Worm (Caenorhabditis elegans) whole organism, L4 larva: ENCODE results near the gene sra-26.

ENCODE experiments used
- D1046.2 ChIP-seq: fragments of 200-800 bp; sonication (Bioruptor generic); IDR thresholded peaks from 2 replicates; pipeline ENCODE4 v1.3.6; 2022; ENCODE audit warnings: missing genetic modification characterization, missing compliant biosample characterization
- F10B5.3 ChIP-seq: sonication (generic microtip); optimal IDR thresholded peaks from 2 replicates; lab custom pipeline; 2016; ENCODE audit warnings: mild to moderate bottlenecking, missing genetic modification characterization, missing compliant biosample characterization
- F44E2.7 ChIP-seq: fragments of 200-800 bp; sonication (Bioruptor generic); IDR thresholded peaks from 2 replicates; pipeline ENCODE4 v2.1.2; 2022; ENCODE audit warnings: missing genetic modification characterization, missing compliant biosample characterization
- R02D3.7 ChIP-seq: fragments of 150-350 bp; sonication (generic microtip); optimal IDR thresholded peaks from 3 replicates; lab custom pipeline; 2014; ENCODE audit warnings: missing biosample characterization, missing genetic modification characterization
- T20F7.1 ChIP-seq: fragments of 200-800 bp; sonication (Bioruptor generic); optimal IDR thresholded peaks from 2 replicates; lab custom pipeline; 2018; ENCODE audit warnings: mild to moderate bottlenecking, missing genetic modification characterization, missing compliant biosample characterization
- T26A8.4 ChIP-seq: fragments of 200-800 bp; sonication (Bioruptor generic); IDR thresholded peaks from 2 replicates; pipeline ENCODE4 v1.3.6; 2022; ENCODE audit warnings: missing genetic modification characterization, missing compliant biosample characterization
- Y105C5A.15 ChIP-seq: fragments of 200-800 bp; sonication (Bioruptor generic); IDR thresholded peaks from 2 replicates; pipeline ENCODE4 v1.3.6; 2022; ENCODE audit warnings: missing genetic modification characterization, missing compliant biosample characterization
- Y48G9A.11 ChIP-seq: fragments of 200-800 bp; sonication (Bioruptor generic); IDR thresholded peaks from 2 replicates; pipeline ENCODE4 v1.3.6; 2022; ENCODE audit warnings: missing genetic modification reagents, missing genetic modification characterization, missing compliant biosample characterization
- Y5F2A.4 ChIP-seq: fragments of 200-800 bp; sonication (Bioruptor generic); optimal IDR thresholded peaks from 2 replicates; lab custom pipeline; 2018; ENCODE audit warnings: mild to moderate bottlenecking, missing genetic modification characterization, missing compliant biosample characterization
- Y75B8A.6 ChIP-seq: fragments of 200-800 bp; sonication (Bioruptor generic); IDR thresholded peaks from 2 replicates; pipeline ENCODE4 v1.3.6; 2022; ENCODE audit warnings: missing genetic modification reagents, missing genetic modification characterization, missing compliant biosample characterization
- ZK546.5 ChIP-seq, 2 experiments: sonication (generic microtip); optimal IDR thresholded peaks; 2 replicates each; lab custom pipeline; 2017; ENCODE audit warnings: missing biosample characterization in 2 of 2, missing genetic modification characterization in 2 of 2
- aha-1 ChIP-seq: fragments of 150-350 bp; peaks from one replicate; lab custom pipeline; 2014; ENCODE audit warnings: missing biosample characterization, missing genetic modification characterization
- arid-1 ChIP-seq: fragments of 200-800 bp; sonication (Bioruptor generic); conservative IDR thresholded peaks from 2 replicates; pipeline ENCODE4 v1.3.6; 2022; ENCODE audit warnings: missing genetic modification reagents, missing genetic modification characterization, missing compliant biosample characterization
- cey-2 ChIP-seq: sonication (generic microtip); optimal IDR thresholded peaks from 3 replicates; lab custom pipeline; 2017; ENCODE audit warnings: missing genetic modification characterization, mild to moderate bottlenecking, missing compliant biosample characterization, antibody characterized with exemption, borderline replicate concordance; ENCODE audit not compliant: insufficient read depth
- daf-12 ChIP-seq: fragments of 150-350 bp; optimal IDR thresholded peaks from 2 replicates; lab custom pipeline; 2014; ENCODE audit warnings: missing biosample characterization, missing genetic modification reagents, missing genetic modification characterization
- daf-16 ChIP-seq, 3 experiments: sonication (generic microtip); optimal IDR thresholded peaks; 2 replicates each; lab custom pipeline; 2016 to 2017; ENCODE audit warnings: missing genetic modification characterization in 3 of 3, missing genetic modification reagents in 3 of 3, mild to moderate bottlenecking in 2 of 3, missing compliant biosample characterization in 2 of 3, missing biosample characterization in 1 of 3, moderate library complexity in 1 of 3
- daf-19 ChIP-seq: fragments of 200-800 bp; sonication (Bioruptor generic); conservative IDR thresholded peaks from 2 replicates; pipeline ENCODE4 v1.3.6; 2022; ENCODE audit warnings: missing genetic modification characterization, missing compliant biosample characterization
- duxl-1 ChIP-seq: sonication (generic microtip); optimal IDR thresholded peaks from 2 replicates; lab custom pipeline; 2016; ENCODE audit warnings: mild to moderate bottlenecking, missing genetic modification characterization, moderate library complexity, missing compliant biosample characterization; ENCODE audit not compliant: poor library complexity
- dve-1 ChIP-seq: sonication (generic microtip); optimal IDR thresholded peaks from 2 replicates; lab custom pipeline; 2017; ENCODE audit warnings: antibody characterized with exemption, mild to moderate bottlenecking, missing genetic modification characterization, missing compliant biosample characterization; ENCODE audit not compliant: insufficient read depth
- fkh-10 ChIP-seq: fragments of 150-350 bp; optimal IDR thresholded peaks from 2 replicates; lab custom pipeline; 2014; ENCODE audit warnings: missing biosample characterization, missing genetic modification reagents, missing genetic modification characterization
- fos-1 ChIP-seq: fragments of 150-350 bp; optimal IDR thresholded peaks from 2 replicates; lab custom pipeline; 2014; ENCODE audit warnings: missing biosample characterization, missing genetic modification characterization
- hif-1 ChIP-seq, 2 experiments: sonication (generic microtip); optimal IDR thresholded peaks; 2 replicates each; lab custom pipeline; 2016 to 2017; ENCODE audit warnings: missing compliant biosample characterization in 2 of 2, missing genetic modification characterization in 2 of 2, missing genetic modification reagents in 2 of 2, missing genotype in 2 of 2, mild to moderate bottlenecking in 1 of 2
- hmg-1.1 ChIP-seq: fragments of 200-800 bp; sonication (Bioruptor generic); IDR thresholded peaks from 2 replicates; pipeline ENCODE4 v1.3.6; 2022; ENCODE audit warnings: missing genetic modification reagents, missing genetic modification characterization, missing compliant biosample characterization
- jun-1 ChIP-seq: fragments of 150-350 bp; optimal IDR thresholded peaks from 2 replicates; lab custom pipeline; 2014; ENCODE audit warnings: missing biosample characterization, missing genetic modification reagents, missing genetic modification characterization
- lin-15B ChIP-seq: fragments of 150-350 bp; sonication (generic microtip); optimal IDR thresholded peaks from 3 replicates; lab custom pipeline; 2014; ENCODE audit warnings: missing biosample characterization, missing genetic modification characterization
- lin-29 ChIP-seq: fragments of 200-800 bp; sonication (Bioruptor generic); IDR thresholded peaks from 2 replicates; pipeline ENCODE4 v1.3.6; 2022; ENCODE audit warnings: missing genetic modification reagents, missing genetic modification characterization, missing compliant biosample characterization
- lin-38 ChIP-seq: fragments of 200-800 bp; sonication (Bioruptor generic); IDR thresholded peaks from 2 replicates; pipeline ENCODE4 v1.3.6; 2022; ENCODE audit warnings: missing genetic modification reagents, missing genetic modification characterization, missing compliant biosample characterization
- lsy-2 ChIP-seq, 2 experiments: fragments of 150-350 bp in 1 of 2; sonication (generic microtip) in 1 of 2; optimal IDR thresholded peaks; 2 replicates each; lab custom pipeline; 2014 to 2017; ENCODE audit warnings: missing biosample characterization in 2 of 2, missing genetic modification characterization in 2 of 2
- mxl-2 ChIP-seq: fragments of 200-800 bp; sonication (Bioruptor generic); conservative IDR thresholded peaks from 2 replicates; pipeline ENCODE4 v1.3.6; 2022; ENCODE audit warnings: missing genetic modification reagents, missing genetic modification characterization, missing compliant biosample characterization
- nhr-102 ChIP-seq: sonication (generic microtip); optimal IDR thresholded peaks from 2 replicates; lab custom pipeline; 2016; ENCODE audit warnings: mild to moderate bottlenecking, missing genetic modification characterization, moderate library complexity, missing compliant biosample characterization
- nhr-111 ChIP-seq: fragments of 200-800 bp; sonication (Bioruptor generic); optimal IDR thresholded peaks from 2 replicates; lab custom pipeline; 2018; ENCODE audit warnings: mild to moderate bottlenecking, missing genetic modification characterization, missing compliant biosample characterization
- nhr-28 ChIP-seq: fragments of 150-350 bp; optimal IDR thresholded peaks from 2 replicates; lab custom pipeline; 2014; ENCODE audit warnings: missing biosample characterization, missing genetic modification characterization
- nhr-42 ChIP-seq: fragments of 200-800 bp; sonication (Bioruptor generic); IDR thresholded peaks from 2 replicates; pipeline ENCODE4 v1.3.6; 2022; ENCODE audit warnings: missing genetic modification characterization, missing compliant biosample characterization
- nhr-6 ChIP-seq: fragments of 150-350 bp; optimal IDR thresholded peaks from 2 replicates; lab custom pipeline; 2014; ENCODE audit warnings: missing biosample characterization, missing genetic modification characterization
- nhr-77 ChIP-seq: fragments of 150-350 bp; optimal IDR thresholded peaks from 2 replicates; lab custom pipeline; 2014; ENCODE audit warnings: missing biosample characterization, missing genetic modification characterization
- pha-4 ChIP-seq, 2 experiments: fragments of 150-350 bp in 1 of 2; fragments of 200-800 bp in 1 of 2; sonication (Bioruptor generic) in 1 of 2; IDR thresholded peaks in 1 of 2; optimal IDR thresholded peaks in 1 of 2; 2 replicates each; pipeline versions ENCODE4 v1.3.6 to Lab custom; 2014 to 2022; ENCODE audit warnings: missing genetic modification characterization in 2 of 2, missing genetic modification reagents in 2 of 2, missing biosample characterization in 1 of 2, missing compliant biosample characterization in 1 of 2
- pqm-1 ChIP-seq: sonication (generic microtip); optimal IDR thresholded peaks from 2 replicates; lab custom pipeline; 2017; ENCODE audit warnings: missing biosample characterization, missing genetic modification characterization
- sdz-12 ChIP-seq: fragments of 200-800 bp; sonication (Bioruptor generic); optimal IDR thresholded peaks from 2 replicates; lab custom pipeline; 2018; ENCODE audit warnings: mild to moderate bottlenecking, missing genetic modification characterization, missing compliant biosample characterization
- set-16 ChIP-seq: fragments of 200-800 bp; sonication (Bioruptor generic); IDR thresholded peaks from 2 replicates; pipeline ENCODE4 v1.3.6; 2022; ENCODE audit warnings: missing genetic modification reagents, missing genetic modification characterization, missing compliant biosample characterization
- skn-1 ChIP-seq: fragments of 150-350 bp; optimal IDR thresholded peaks from 2 replicates; lab custom pipeline; 2014; ENCODE audit warnings: missing biosample characterization, missing genetic modification characterization
- tra-1 ChIP-seq: fragments of 200-800 bp; sonication (Bioruptor generic); IDR thresholded peaks from 2 replicates; pipeline ENCODE4 v1.3.6; 2022; ENCODE audit warnings: missing genetic modification reagents, missing genetic modification characterization, missing compliant biosample characterization
- unc-130 ChIP-seq: sonication (generic microtip); optimal IDR thresholded peaks from 2 replicates; lab custom pipeline; 2016; ENCODE audit warnings: missing genetic modification reagents, missing genetic modification characterization, missing compliant biosample characterization
- unc-39 ChIP-seq: sonication (generic microtip); optimal IDR thresholded peaks from 2 replicates; lab custom pipeline; 2017; ENCODE audit warnings: missing biosample characterization, missing genetic modification characterization
- vab-7 ChIP-seq: fragments of 200-800 bp; sonication (Bioruptor generic); IDR thresholded peaks from 2 replicates; pipeline ENCODE4 v1.3.6; 2022; ENCODE audit warnings: missing genetic modification reagents, missing genetic modification characterization, missing compliant biosample characterization
- zfp-2 ChIP-seq: sonication (generic microtip); optimal IDR thresholded peaks from 2 replicates; lab custom pipeline; 2016; ENCODE audit warnings: mild to moderate bottlenecking, missing genetic modification characterization, missing compliant biosample characterization
- zfp-3 ChIP-seq: fragments of 200-800 bp; sonication (Bioruptor generic); conservative IDR thresholded peaks from 2 replicates; pipeline ENCODE4 v1.3.6; 2022; ENCODE audit warnings: missing genetic modification reagents, missing genetic modification characterization, missing compliant biosample characterization
- zip-11 ChIP-seq: fragments of 200-800 bp; sonication (Bioruptor generic); IDR thresholded peaks from 2 replicates; pipeline ENCODE4 v1.3.6; 2022; ENCODE audit warnings: missing genetic modification characterization, missing compliant biosample characterization
- zip-2 ChIP-seq: fragments of 150-350 bp; optimal IDR thresholded peaks from 2 replicates; lab custom pipeline; 2014; ENCODE audit warnings: missing biosample characterization, missing genetic modification characterization

The sra-26 gene

ce11 chrII:6685964-6686363 is 34.3 kb upstream of the sra-26 start:
- no peak for TF ChIP-seq Y105C5A.15 (GFP tag; lab: Robert Waterston, UW)
- TF ChIP-seq lin-38 (GFP tag; lab: Robert Waterston, UW), result no peak
- no peak for TF ChIP-seq lsy-2 (tag; optimal IDR thresholded peaks at IDR 0.05; lab: Kevin White, UChicago)
- TF ChIP-seq daf-19 (GFP tag; lab: Robert Waterston, UW), result no peak
- no peak for TF ChIP-seq nhr-102
- TF ChIP-seq sdz-12, result no peak
- no peak for TF ChIP-seq cey-2 (tag; lab: Kevin White, UChicago)
- peak; percentile 65 for TF ChIP-seq aha-1 (tag; lab: Kevin White, UChicago)
- no peak for TF ChIP-seq zip-2 (tag; lab: Kevin White, UChicago)
- TF ChIP-seq vab-7 (GFP tag; lab: Robert Waterston, UW), result no peak
- TF ChIP-seq lin-29 (GFP tag; lab: Robert Waterston, UW), result no peak
- TF ChIP-seq nhr-77 (tag; lab: Kevin White, UChicago), result no peak
- no peak for TF ChIP-seq tra-1 (GFP tag; lab: Robert Waterston, UW)
- TF ChIP-seq duxl-1, result no peak
- TF ChIP-seq set-16 (GFP tag; lab: Robert Waterston, UW), result peak; percentile 67; the same call in 1 of the 2 replicates

ce11 chrII:6683663-6684285 is 32.2 kb upstream of the sra-26 start, which contains the start of gene gyf-1:
Gene gyf-1, plus strand, starts transcription at chrII:6684235.
- TF ChIP-seq lin-38 (GFP tag; lab: Robert Waterston, UW) (no peak), lin-15B (tag; lab: Kevin White, UChicago) (no peak), arid-1 (GFP tag; lab: Robert Waterston, UW) (no peak), ZK546.5 (tag; optimal IDR thresholded peaks at IDR 0.05; lab: Kevin White, UChicago) (no peak), daf-19 (GFP tag; lab: Robert Waterston, UW) (no peak), D1046.2 (no peak), unc-130 (GFP tag; lab: Kevin White, UChicago) (no peak), daf-12 (tag; lab: Kevin White, UChicago) (no peak), T20F7.1 (GFP tag; lab: Kevin White, UChicago) (no peak), Y5F2A.4 (GFP tag; lab: Kevin White, UChicago) (no peak), F44E2.7 (GFP tag; lab: Robert Waterston, UW) (no peak), mxl-2 (GFP tag; lab: Robert Waterston, UW) (no peak), nhr-102 (no peak), zfp-3 (no peak), hmg-1.1 (GFP tag; lab: Robert Waterston, UW) (peak; percentile 56; the same call in 1 of the 2 replicates), fkh-10 (GFP tag; lab: Kevin White, UChicago) (no peak), nhr-111 (GFP tag; lab: Kevin White, UChicago) (no peak), nhr-6 (tag; lab: Kevin White, UChicago) (peak; percentile 31), nhr-42 (GFP tag; lab: Robert Waterston, UW) (no peak), R02D3.7 (tag; lab: Kevin White, UChicago) (no peak), tra-1 (GFP tag; lab: Robert Waterston, UW) (no peak), jun-1 (tag; lab: Kevin White, UChicago) (no peak), zfp-2 (no peak), skn-1 (no peak), Y75B8A.6 (GFP tag; lab: Robert Waterston, UW) (no peak), nhr-28 (tag; lab: Kevin White, UChicago) (peak; percentile 63), unc-39 (tag; lab: Kevin White, UChicago) (no peak), fos-1 (no peak), daf-16 (GFP tag; optimal IDR thresholded peaks at IDR 0.05; lab: Kevin White, UChicago) (no peak), daf-16 (tag; optimal IDR thresholded peaks at IDR 0.05; lab: Kevin White, UChicago) (peak; percentile 17), zip-11 (no peak), hif-1 (tag; optimal IDR thresholded peaks at IDR 0.05; lab: Kevin White, UChicago) (peak in 1 of 2 experiments; percentile 63), F10B5.3 (tag; lab: Kevin White, UChicago) (no peak), pqm-1 (tag; lab: Kevin White, UChicago) (peak; percentile 30), pha-4 (GFP tag; IDR thresholded peaks at IDR 0.05; lab: Robert Waterston, UW) (no peak), pha-4 (tag; optimal IDR thresholded peaks at IDR 0.05; lab: Kevin White, UChicago) (no peak), Y48G9A.11 (GFP tag; lab: Robert Waterston, UW) (no peak), T26A8.4 (GFP tag; lab: Robert Waterston, UW) (no peak), dve-1 (tag; lab: Kevin White, UChicago) (no peak)
